Worm (Caenorhabditis elegans) whole organism, early embryonic: ENCODE data around the gene lgc-35.

Experiments used
- B0310.2 ChIP-seq: sonication (generic microtip); optimal IDR thresholded peaks from 2 replicates; lab custom pipeline; 2016; ENCODE audit warnings: mild to moderate bottlenecking, missing genetic modification characterization, missing compliant biosample characterization
- F13C5.2 ChIP-seq: sonication (generic microtip); optimal IDR thresholded peaks from 2 replicates; lab custom pipeline; 2017; ENCODE audit warnings: mild to moderate bottlenecking, missing genetic modification characterization, inconsistent platforms, missing compliant biosample characterization
- ama-1 ChIP-seq: fragments of 150-350 bp; optimal IDR thresholded peaks from 2 replicates; lab custom pipeline; 2014
- ceh-13 ChIP-seq: fragments of 200-800 bp; sonication (Bioruptor generic); optimal IDR thresholded peaks from 2 replicates; lab custom pipeline; 2018; ENCODE audit warnings: mild to moderate bottlenecking, missing genetic modification characterization, missing compliant biosample characterization
- ceh-36 ChIP-seq: sonication (generic microtip); optimal IDR thresholded peaks from 2 replicates; lab custom pipeline; 2016; ENCODE audit warnings: missing genetic modification characterization, inconsistent platforms, missing compliant biosample characterization
- ets-7 ChIP-seq: sonication (generic microtip); optimal IDR thresholded peaks from 2 replicates; lab custom pipeline; 2016; ENCODE audit warnings: missing genotype, missing genetic modification characterization, missing compliant biosample characterization
- hmbx-1 ChIP-seq: sonication (generic microtip); optimal IDR thresholded peaks from 2 replicates; lab custom pipeline; 2016; ENCODE audit warnings: mild to moderate bottlenecking, missing genetic modification characterization, missing compliant biosample characterization
- hmg-4 ChIP-seq: fragments of 200-800 bp; sonication (Bioruptor generic); optimal IDR thresholded peaks from 2 replicates; lab custom pipeline; 2018; ENCODE audit warnings: mild to moderate bottlenecking, missing genetic modification characterization, missing compliant biosample characterization
- hnd-1 ChIP-seq: sonication (generic microtip); optimal IDR thresholded peaks from 2 replicates; lab custom pipeline; 2016; ENCODE audit warnings: missing genetic modification characterization, missing compliant biosample characterization
- pes-1 ChIP-seq: fragments of 200-800 bp; sonication (Bioruptor generic); IDR thresholded peaks from 2 replicates; pipeline ENCODE4 v1.3.6; 2022; ENCODE audit warnings: missing genetic modification reagents, missing genetic modification characterization, missing compliant biosample characterization
- scrt-1 ChIP-seq: fragments of 200-800 bp; sonication (Bioruptor generic); IDR thresholded peaks from 2 replicates; pipeline ENCODE4 v1.3.6; 2022; ENCODE audit warnings: missing genetic modification characterization, missing compliant biosample characterization
- tbx-11 ChIP-seq: fragments of 200-800 bp; sonication (Bioruptor generic); IDR thresholded peaks from 2 replicates; pipeline ENCODE4 v1.3.6; 2022; ENCODE audit warnings: missing genetic modification characterization, missing compliant biosample characterization
- tbx-37 ChIP-seq: fragments of 200-800 bp; sonication (Bioruptor generic); conservative IDR thresholded peaks from 2 replicates; pipeline ENCODE4 v1.3.6; 2022; ENCODE audit warnings: missing genetic modification reagents, missing genetic modification characterization, missing compliant biosample characterization
- tra-4 ChIP-seq: sonication (generic microtip); optimal IDR thresholded peaks from 2 replicates; lab custom pipeline; 2017; ENCODE audit warnings: missing genetic modification characterization, missing compliant biosample characterization

- no peak for TF ChIP-seq tra-4 (tag; lab: Kevin White, UChicago)
- no peak for TF ChIP-seq ama-1
- TF ChIP-seq tbx-11, result no peak
- TF ChIP-seq tbx-37 (GFP tag; lab: Robert Waterston, UW), result no peak
- TF ChIP-seq hmg-4 (GFP tag; lab: Kevin White, UChicago), result no peak
- TF ChIP-seq B0310.2 (tag; lab: Kevin White, UChicago), result no peak
- no peak for TF ChIP-seq ceh-13
- TF ChIP-seq pes-1 (GFP tag; lab: Robert Waterston, UW), result no peak
- TF ChIP-seq scrt-1, result no peak
- TF ChIP-seq hmbx-1 (tag; lab: Kevin White, UChicago), result no peak
- TF ChIP-seq F13C5.2 (tag; lab: Kevin White, UChicago), result no peak
- TF ChIP-seq hnd-1 (tag; lab: Kevin White, UChicago), result no peak
- no peak for TF ChIP-seq ceh-36
- no peak for TF ChIP-seq ets-7 (tag; lab: Kevin White, UChicago)
Observed at ce11 chrII:12879758-12880157, 39.8 kb upstream of the lgc-35 start.
